Fruit fly (Drosophila melanogaster) whole organism, embryonic: Measurements from ENCODE around the gene edin.

Experiments used
- Asciz ChIP-seq: fragments of 200-800 bp; sonication (Bioruptor generic); optimal IDR thresholded peaks from 2 replicates; lab custom pipeline; 2017; ENCODE audit warnings: missing biosample characterization, mild to moderate bottlenecking, missing genetic modification characterization, missing genetic modification reagents
- CG11085 ChIP-seq: fragments of 200-800 bp; sonication (Bioruptor generic); IDR thresholded peaks from 2 replicates; pipeline ENCODE4 v1.3.6; 2022; ENCODE audit warnings: missing biosample characterization, missing genetic modification characterization
- CG11093 ChIP-seq: fragments of 200-800 bp; sonication (Bioruptor generic); IDR thresholded peaks from 3 replicates; pipeline ENCODE4 v1.3.6; 2022; ENCODE audit warnings: missing biosample characterization, missing genetic modification characterization
- CG13624 ChIP-seq: fragments of 200-800 bp; sonication (Bioruptor generic); optimal IDR thresholded peaks from 2 replicates; lab custom pipeline; 2016; ENCODE audit warnings: missing biosample characterization, missing genetic modification characterization
- CG14050 ChIP-seq: fragments of 200-800 bp; sonication (Bioruptor generic); IDR thresholded peaks from 3 replicates; pipeline ENCODE4 v1.3.6; 2022; ENCODE audit warnings: missing biosample characterization, missing genetic modification characterization
- CG14710 ChIP-seq: fragments of 200-800 bp; sonication (Bioruptor generic); optimal IDR thresholded peaks from 3 replicates; lab custom pipeline; 2019; ENCODE audit warnings: missing biosample characterization, mild to moderate bottlenecking, missing genetic modification characterization, moderate library complexity
- CG15011 ChIP-seq: fragments of 200-800 bp; sonication (Bioruptor generic); optimal IDR thresholded peaks from 3 replicates; lab custom pipeline; 2018; ENCODE audit warnings: missing biosample characterization, mild to moderate bottlenecking, missing genetic modification characterization
- CG1529 ChIP-seq: fragments of 200-800 bp; sonication (Bioruptor generic); optimal IDR thresholded peaks from 3 replicates; lab custom pipeline; 2018; ENCODE audit warnings: missing biosample characterization, missing genetic modification characterization
- CG15601 ChIP-seq: fragments of 200-800 bp; sonication (Bioruptor generic); optimal IDR thresholded peaks from 3 replicates; lab custom pipeline; 2019; ENCODE audit warnings: missing biosample characterization, mild to moderate bottlenecking, missing genetic modification characterization, moderate library complexity
- CG18599 ChIP-seq: fragments of 200-800 bp; sonication (Bioruptor generic); optimal IDR thresholded peaks from 3 replicates; lab custom pipeline; 2017; ENCODE audit warnings: missing biosample characterization, missing genetic modification characterization, mild to moderate bottlenecking, moderate library complexity, missing genetic modification reagents
- CG2712 ChIP-seq: fragments of 200-800 bp; optimal IDR thresholded peaks from 3 replicates; lab custom pipeline; 2019; ENCODE audit warnings: missing biosample characterization, mild to moderate bottlenecking, missing genetic modification characterization, moderate library complexity
- CG2889 ChIP-seq: fragments of 200-800 bp; sonication (Bioruptor generic); IDR thresholded peaks from 3 replicates; pipeline ENCODE4 v1.3.6; 2022; ENCODE audit warnings: missing biosample characterization, missing genetic modification characterization
- CG30020 ChIP-seq: fragments of 200-800 bp; optimal IDR thresholded peaks from 2 replicates; lab custom pipeline; 2019; ENCODE audit warnings: missing biosample characterization, mild to moderate bottlenecking, missing genetic modification characterization, moderate library complexity
- CG31441 ChIP-seq: fragments of 200-800 bp; sonication (Bioruptor generic); IDR thresholded peaks from 2 replicates; pipeline ENCODE4 v1.3.6; 2022; ENCODE audit warnings: missing biosample characterization, missing genetic modification characterization
- CG3407 ChIP-seq: fragments of 200-800 bp; sonication (Bioruptor generic); optimal IDR thresholded peaks from 2 replicates; lab custom pipeline; 2018; ENCODE audit warnings: missing biosample characterization, mild to moderate bottlenecking, missing genetic modification characterization
- CG4404 ChIP-seq: fragments of 200-800 bp; sonication (Bioruptor generic); IDR thresholded peaks from 2 replicates; pipeline ENCODE4 v1.3.6; 2022; ENCODE audit warnings: missing biosample characterization, missing genetic modification characterization
- CG4707 ChIP-seq: fragments of 200-800 bp; sonication (Bioruptor generic); optimal IDR thresholded peaks from 2 replicates; lab custom pipeline; 2018; ENCODE audit warnings: missing biosample characterization, mild to moderate bottlenecking, missing genetic modification characterization, moderate library complexity
- CG4854 ChIP-seq: fragments of 200-800 bp; sonication (Bioruptor generic); optimal IDR thresholded peaks from 2 replicates; lab custom pipeline; 2016; ENCODE audit warnings: missing biosample characterization, missing genetic modification characterization, inconsistent platforms
- CG5245 ChIP-seq: fragments of 200-800 bp; sonication (Bioruptor generic); optimal IDR thresholded peaks from 3 replicates; lab custom pipeline; 2016; ENCODE audit warnings: missing biosample characterization, missing genetic modification characterization
- CG7839 ChIP-seq: fragments of 200-800 bp; sonication (Bioruptor generic); optimal IDR thresholded peaks from 3 replicates; lab custom pipeline; 2018; ENCODE audit warnings: missing biosample characterization, mild to moderate bottlenecking, missing genetic modification characterization, moderate library complexity
- CG8290 ChIP-seq, 3 experiments: fragments of 200-800 bp; sonication (Bioruptor generic); optimal IDR thresholded peaks; 2 replicates each; lab custom pipeline; 2016 to 2019; ENCODE audit warnings: missing biosample characterization in 3 of 3, missing genetic modification characterization in 3 of 3, mild to moderate bottlenecking in 2 of 3, moderate library complexity in 1 of 3
- Doc3 ChIP-seq: fragments of 200-800 bp; sonication (Bioruptor generic); IDR thresholded peaks from 3 replicates; pipeline ENCODE4 v1.3.6; 2022; ENCODE audit warnings: missing biosample characterization, missing genetic modification characterization; ENCODE audit not compliant: partially characterized antibody
- E2f2 ChIP-seq: fragments of 200-800 bp; sonication (Bioruptor generic); IDR thresholded peaks from 2 replicates; pipeline ENCODE4 v1.3.6; 2022; ENCODE audit warnings: missing biosample characterization, missing genetic modification characterization
- HLH54F ChIP-seq: fragments of 200-800 bp; sonication (Bioruptor generic); optimal IDR thresholded peaks from 3 replicates; lab custom pipeline; 2016; ENCODE audit warnings: missing biosample characterization, missing genetic modification characterization
- HLHmδ ChIP-seq: fragments of 200-800 bp; sonication (Bioruptor generic); optimal IDR thresholded peaks from 2 replicates; lab custom pipeline; 2018; ENCODE audit warnings: missing biosample characterization, mild to moderate bottlenecking, missing genetic modification characterization, moderate library complexity
- Hr3 ChIP-seq: fragments of 200-800 bp; sonication (Bioruptor generic); optimal IDR thresholded peaks from 3 replicates; lab custom pipeline; 2016; ENCODE audit warnings: missing biosample characterization, missing genetic modification characterization
- Lhr ChIP-seq: fragments of 200-800 bp; sonication (Bioruptor generic); optimal IDR thresholded peaks from 3 replicates; lab custom pipeline; 2017; ENCODE audit warnings: mild to moderate bottlenecking, missing biosample characterization, missing genetic modification reagents, missing genetic modification characterization
- Meics ChIP-seq: fragments of 200-800 bp; sonication (Bioruptor generic); optimal IDR thresholded peaks from 2 replicates; lab custom pipeline; 2017; ENCODE audit warnings: missing biosample characterization, mild to moderate bottlenecking, missing genetic modification characterization
- Neu2 ChIP-seq: fragments of 200-800 bp; sonication (Bioruptor generic); optimal IDR thresholded peaks from 3 replicates; lab custom pipeline; 2016; ENCODE audit warnings: missing biosample characterization, missing genetic modification characterization, borderline replicate concordance
- NfI ChIP-seq: fragments of 200-800 bp; sonication (Bioruptor generic); optimal IDR thresholded peaks from 3 replicates; lab custom pipeline; 2018; ENCODE audit warnings: missing biosample characterization, mild to moderate bottlenecking, missing genetic modification characterization, moderate library complexity
- PHDP ChIP-seq: fragments of 200-800 bp; sonication (Bioruptor generic); optimal IDR thresholded peaks from 3 replicates; lab custom pipeline; 2018; ENCODE audit warnings: missing biosample characterization, mild to moderate bottlenecking, missing genetic modification characterization, moderate library complexity
- Spps ChIP-seq: fragments of 200-800 bp; sonication (Bioruptor generic); optimal IDR thresholded peaks from 2 replicates; lab custom pipeline; 2018; ENCODE audit warnings: missing biosample characterization, mild to moderate bottlenecking, missing genetic modification characterization
- Usf ChIP-seq: fragments of 200-800 bp; sonication (Bioruptor generic); optimal IDR thresholded peaks from 2 replicates; lab custom pipeline; 2017; ENCODE audit warnings: missing genotype, missing biosample characterization, missing genetic modification characterization
- cad ChIP-seq: fragments of >200 bp; optimal IDR thresholded peaks from 2 replicates; lab custom pipeline; 2017; ENCODE audit warnings: missing biosample characterization, missing genetic modification characterization
- ci ChIP-seq: fragments of 200-800 bp; sonication (Bioruptor generic); IDR thresholded peaks from 3 replicates; pipeline ENCODE4 v1.3.6; 2022; ENCODE audit warnings: missing biosample characterization, missing genetic modification characterization
- disco-r ChIP-seq: fragments of 200-800 bp; sonication (Bioruptor generic); optimal IDR thresholded peaks from 2 replicates; lab custom pipeline; 2016; ENCODE audit warnings: missing biosample characterization, missing genetic modification characterization
- dysf ChIP-seq: fragments of 200-800 bp; sonication (Bioruptor generic); IDR thresholded peaks from 3 replicates; pipeline ENCODE4 v1.3.6; 2022; ENCODE audit warnings: missing biosample characterization, missing genetic modification characterization
- esg ChIP-seq: fragments of 200-800 bp; sonication (Bioruptor generic); conservative IDR thresholded peaks from 2 replicates; pipeline ENCODE4 v1.3.6; 2022; ENCODE audit warnings: missing biosample characterization, missing genetic modification characterization
- fu2 ChIP-seq: fragments of 200-800 bp; sonication (Bioruptor generic); optimal IDR thresholded peaks from 2 replicates; lab custom pipeline; 2016; ENCODE audit warnings: missing biosample characterization, missing genetic modification characterization
- ken ChIP-seq: fragments of 200-800 bp; sonication (Bioruptor generic); IDR thresholded peaks from 3 replicates; pipeline ENCODE4 v1.3.6; 2022; ENCODE audit warnings: missing biosample characterization, missing genetic modification characterization
- lab ChIP-seq: fragments of 200-800 bp; sonication (Bioruptor generic); optimal IDR thresholded peaks from 3 replicates; lab custom pipeline; 2017; ENCODE audit warnings: missing biosample characterization, missing genetic modification characterization, mild to moderate bottlenecking, moderate library complexity, missing genetic modification reagents
- lbe ChIP-seq: fragments of 200-800 bp; sonication (Bioruptor generic); optimal IDR thresholded peaks from 2 replicates; lab custom pipeline; 2016; ENCODE audit warnings: missing biosample characterization, mild to moderate bottlenecking, missing genetic modification characterization
- prd ChIP-seq, 3 experiments: fragments of >200 bp in 2 of 3; fragments of 200-800 bp in 1 of 3; sonication (Bioruptor generic) in 1 of 3; optimal IDR thresholded peaks in 2 of 3; IDR thresholded peaks in 1 of 3; 2 replicates in 2 of 3; 3 replicates in 1 of 3; pipeline versions ENCODE4 v1.3.6 to Lab custom; 2017 to 2022; ENCODE audit warnings: missing biosample characterization in 1 of 3, missing genetic modification characterization in 1 of 3
- pros ChIP-seq: fragments of 200-800 bp; sonication (Bioruptor generic); optimal IDR thresholded peaks from 3 replicates; lab custom pipeline; 2019; ENCODE audit warnings: missing biosample characterization, mild to moderate bottlenecking, missing genetic modification characterization, moderate library complexity
- so ChIP-seq: fragments of 200-800 bp; sonication (Bioruptor generic); IDR thresholded peaks from 3 replicates; pipeline ENCODE4 v1.3.6; 2022; ENCODE audit warnings: missing biosample characterization, missing genetic modification characterization
- sob ChIP-seq: fragments of 200-800 bp; sonication (Bioruptor generic); IDR thresholded peaks from 2 replicates; pipeline ENCODE4 v1.3.6; 2022; ENCODE audit warnings: missing biosample characterization, missing genetic modification characterization
- sqz ChIP-seq: fragments of 200-800 bp; sonication (Bioruptor generic); optimal IDR thresholded peaks from 3 replicates; lab custom pipeline; 2018; ENCODE audit warnings: missing biosample characterization, mild to moderate bottlenecking, missing genetic modification characterization
- vvl ChIP-seq: fragments of 200-800 bp; sonication (Bioruptor generic); IDR thresholded peaks from 2 replicates; pipeline ENCODE4 v1.3.6; 2022; ENCODE audit warnings: missing biosample characterization, missing genetic modification characterization
- yki ChIP-seq: fragments of >200 bp; optimal IDR thresholded peaks from 3 replicates; lab custom pipeline; 2018

Gene edin

dm6 chr3L:17495266-17495961 is 734 bp downstream of the edin start (continued):
- TF ChIP-seq Usf (GFP tag; lab: Kevin White, UChicago) (no peak), CG4854 (GFP tag; lab: Kevin White, UChicago) (no peak), cad (no peak), ken (GFP tag; lab: Robert Waterston, UW) (no peak), CG7839 (tag; lab: Kevin White, UChicago) (peak; percentile 43), CG2889 (GFP tag; lab: Robert Waterston, UW) (no peak), Doc3 (GFP tag; lab: Robert Waterston, UW) (no peak), Asciz (GFP tag; lab: Kevin White, UChicago) (no peak), Meics (GFP tag; lab: Kevin White, UChicago) (no peak), CG18599 (no peak), CG2712 (tag; lab: Kevin White, UChicago) (peak; percentile 70), CG8290 (GFP tag; optimal IDR thresholded peaks at IDR 0.05; lab: Kevin White, UChicago) (peak; percentile 1), CG8290 (tag; optimal IDR thresholded peaks at IDR 0.05; lab: Kevin White, UChicago) (no peak), CG4707 (no peak), fu2 (no peak), vvl (GFP tag; lab: Robert Waterston, UW) (peak; percentile 46; the same call in 1 of the 2 replicates), lab (GFP tag; lab: Kevin White, UChicago) (peak; percentile 6), PHDP (tag; lab: Kevin White, UChicago) (peak; percentile 37), dysf (GFP tag; lab: Robert Waterston, UW) (0 out of 3 replicates have a peak, but pooled peaks have one; percentile 9), Hr3 (GFP tag; lab: Kevin White, UChicago) (peak; percentile 18), CG14710 (tag; lab: Kevin White, UChicago) (peak; percentile 49), ci (no peak), CG11093 (GFP tag; lab: Robert Waterston, UW) (0 out of 3 replicates have a peak, but pooled peaks have one; percentile 31), disco-r (GFP tag; lab: Kevin White, UChicago) (no peak), prd (optimal IDR thresholded peaks at IDR 0.05; lab: Kevin White, UChicago) (no peak), prd (GFP tag; IDR thresholded peaks at IDR 0.05; lab: Robert Waterston, UW) (0 out of 3 replicates have a peak, but pooled peaks have one; percentile 28), CG15011 (no peak), NfI (GFP tag; lab: Kevin White, UChicago) (no peak), Lhr (no peak), lbe (GFP tag; lab: Kevin White, UChicago) (peak; percentile 25), yki (lab: Kevin White, UChicago) (no peak), CG1529 (peak; percentile 10), Spps (peak; percentile 21), CG4404 (no peak), CG3407 (peak; percentile 26), sqz (peak; percentile 28), so (GFP tag; lab: Robert Waterston, UW) (no peak), CG30020 (tag; lab: Kevin White, UChicago) (no peak), E2f2 (GFP tag; lab: Robert Waterston, UW) (peak; percentile 13; the same call in 1 of the 2 replicates), CG14050 (GFP tag; lab: Robert Waterston, UW) (no peak), CG5245 (GFP tag; lab: Kevin White, UChicago) (peak; percentile 23), sob (no peak), HLHmδ (GFP tag; lab: Kevin White, UChicago) (peak; percentile 2), pros (GFP tag; lab: Kevin White, UChicago) (peak; percentile 77), HLH54F (GFP tag; lab: Kevin White, UChicago) (no peak), CG31441 (peak; percentile 46; the same call in 1 of the 2 replicates), esg (no peak), CG15601 (tag; lab: Kevin White, UChicago) (peak; percentile 27), Neu2 (GFP tag; lab: Kevin White, UChicago) (no peak), CG13624 (GFP tag; lab: Kevin White, UChicago) (no peak), CG11085 (no peak)
